Fruit fly (Drosophila melanogaster) whole organism, embryonic: ENCODE data around the gene CG7065.

Experiments
- B-H1 ChIP-seq: fragments of 200-800 bp; sonication (Bioruptor generic); IDR thresholded peaks from 3 replicates; pipeline ENCODE4 v1.3.6; 2022; ENCODE audit warnings: missing biosample characterization, missing genetic modification characterization
- Blimp-1 ChIP-seq: fragments of 200-800 bp; sonication (Bioruptor generic); optimal IDR thresholded peaks from 3 replicates; lab custom pipeline; 2018; ENCODE audit warnings: missing biosample characterization, missing genetic modification characterization, mild to moderate bottlenecking, moderate library complexity, missing genetic modification reagents
- CG11093 ChIP-seq: fragments of 200-800 bp; sonication (Bioruptor generic); IDR thresholded peaks from 3 replicates; pipeline ENCODE4 v1.3.6; 2022; ENCODE audit warnings: missing biosample characterization, missing genetic modification characterization
- CG12219 ChIP-seq: fragments of 200-800 bp; sonication (Bioruptor generic); optimal IDR thresholded peaks from 3 replicates; lab custom pipeline; 2018; ENCODE audit warnings: missing biosample characterization, mild to moderate bottlenecking, missing genetic modification characterization
- CG12942 ChIP-seq: fragments of 200-800 bp; sonication (Bioruptor generic); optimal IDR thresholded peaks from 3 replicates; lab custom pipeline; 2016; ENCODE audit warnings: missing biosample characterization, missing genetic modification characterization
- CG14860 ChIP-seq: fragments of 200-800 bp; sonication (Bioruptor generic); IDR thresholded peaks from 3 replicates; pipeline ENCODE4 v1.3.6; 2022; ENCODE audit warnings: missing biosample characterization, missing genetic modification characterization; ENCODE audit not compliant: partially characterized antibody
- CG31224 ChIP-seq: fragments of 200-800 bp; sonication (Bioruptor generic); IDR thresholded peaks from 2 replicates; pipeline ENCODE4 v1.3.6; 2022; ENCODE audit warnings: missing biosample characterization, missing genetic modification characterization
- CG3726 ChIP-seq: fragments of 200-800 bp; sonication (Bioruptor generic); IDR thresholded peaks from 3 replicates; pipeline ENCODE4, ENCODE4 v1.3.6; 2022; ENCODE audit warnings: missing biosample characterization, missing genetic modification characterization
- CG43689 ChIP-seq: fragments of 200-800 bp; sonication (Bioruptor generic); IDR thresholded peaks from 2 replicates; pipeline ENCODE4 v1.3.6; 2022; ENCODE audit warnings: missing biosample characterization, missing genetic modification characterization
- CG4424 ChIP-seq: fragments of 200-800 bp; sonication (Bioruptor generic); optimal IDR thresholded peaks from 3 replicates; lab custom pipeline; 2016; ENCODE audit warnings: missing biosample characterization, missing genetic modification characterization
- CG6272 ChIP-seq: fragments of 200-800 bp; sonication (Bioruptor generic); IDR thresholded peaks from 2 replicates; pipeline ENCODE4 v1.3.6; 2022; ENCODE audit warnings: missing biosample characterization, missing genetic modification characterization
- CG7357 ChIP-seq: fragments of 200-800 bp; sonication (Bioruptor generic); IDR thresholded peaks from 3 replicates; pipeline ENCODE4 v1.3.6; 2022; ENCODE audit warnings: missing biosample characterization, missing genetic modification characterization
- CG8290 ChIP-seq, 3 experiments: fragments of 200-800 bp; sonication (Bioruptor generic); optimal IDR thresholded peaks; 2 replicates each; lab custom pipeline; 2016 to 2019; ENCODE audit warnings: missing biosample characterization in 3 of 3, missing genetic modification characterization in 3 of 3, mild to moderate bottlenecking in 2 of 3, moderate library complexity in 1 of 3
- CG9932 ChIP-seq: fragments of 200-800 bp; sonication (Bioruptor generic); IDR thresholded peaks from 2 replicates; pipeline ENCODE4 v1.3.6; 2022; ENCODE audit warnings: missing biosample characterization, missing genetic modification characterization
- D19B ChIP-seq: fragments of 200-800 bp; sonication (Bioruptor generic); optimal IDR thresholded peaks from 2 replicates; lab custom pipeline; 2017; ENCODE audit warnings: missing biosample characterization, mild to moderate bottlenecking, missing genetic modification characterization
- Dbx ChIP-seq: fragments of 200-800 bp; sonication (Bioruptor generic); IDR thresholded peaks from 3 replicates; pipeline ENCODE4 v1.3.6; 2022; ENCODE audit warnings: missing biosample characterization, missing genetic modification characterization
- HHEX ChIP-seq: fragments of 200-800 bp; sonication (Bioruptor generic); optimal IDR thresholded peaks from 3 replicates; lab custom pipeline; 2017; ENCODE audit warnings: missing biosample characterization, mild to moderate bottlenecking, missing genetic modification characterization, missing genetic modification reagents
- HmgZ ChIP-seq: fragments of 200-800 bp; sonication (Bioruptor generic); optimal IDR thresholded peaks from 2 replicates; lab custom pipeline; 2018; ENCODE audit warnings: missing biosample characterization, mild to moderate bottlenecking, missing genetic modification characterization
- Hmx ChIP-seq: fragments of 200-800 bp; sonication (Bioruptor generic); optimal IDR thresholded peaks from 2 replicates; lab custom pipeline; 2016; ENCODE audit warnings: missing biosample characterization, missing genetic modification characterization
- Hr3 ChIP-seq: fragments of 200-800 bp; sonication (Bioruptor generic); optimal IDR thresholded peaks from 3 replicates; lab custom pipeline; 2016; ENCODE audit warnings: missing biosample characterization, missing genetic modification characterization
- MBD-R2 ChIP-seq: fragments of 200-800 bp; sonication (Bioruptor generic); IDR thresholded peaks from 2 replicates; pipeline ENCODE4 v1.3.6; 2022; ENCODE audit warnings: missing biosample characterization, missing genetic modification characterization
- Scr ChIP-seq: fragments of 200-800 bp; sonication (Bioruptor generic); IDR thresholded peaks from 2 replicates; pipeline ENCODE4 v1.3.6; 2022; ENCODE audit warnings: missing biosample characterization, missing genetic modification characterization; ENCODE audit not compliant: partially characterized antibody
- Six4 ChIP-seq: fragments of 200-800 bp; sonication (Bioruptor generic); optimal IDR thresholded peaks from 2 replicates; lab custom pipeline; 2016; ENCODE audit warnings: missing biosample characterization, missing genetic modification characterization
- Taf1 ChIP-seq: fragments of 200-800 bp; sonication (Bioruptor generic); IDR thresholded peaks from 2 replicates; pipeline ENCODE4 v1.3.6; 2022; ENCODE audit warnings: missing biosample characterization, missing genetic modification characterization
- al ChIP-seq: fragments of 200-800 bp; sonication (Bioruptor generic); IDR thresholded peaks from 2 replicates; pipeline ENCODE4 v1.3.6; 2022; ENCODE audit warnings: missing biosample characterization, missing genetic modification characterization
- ap ChIP-seq: fragments of 200-800 bp; sonication (Bioruptor generic); IDR thresholded peaks from 2 replicates; pipeline ENCODE4 v1.3.6; 2022; ENCODE audit warnings: missing biosample characterization, missing genetic modification characterization
- ash1 ChIP-seq: fragments of 200-800 bp; sonication (Bioruptor generic); optimal IDR thresholded peaks from 2 replicates; lab custom pipeline; 2018; ENCODE audit warnings: missing biosample characterization, mild to moderate bottlenecking, missing genetic modification characterization
- ato ChIP-seq: fragments of 200-800 bp; sonication (Bioruptor generic); IDR thresholded peaks from 2 replicates; pipeline ENCODE4 v1.3.6; 2022; ENCODE audit warnings: missing biosample characterization, missing genetic modification characterization; ENCODE audit not compliant: partially characterized antibody
- bcd ChIP-seq: fragments of 200-800 bp; sonication (Bioruptor generic); optimal IDR thresholded peaks from 2 replicates; lab custom pipeline; 2017; ENCODE audit warnings: missing biosample characterization, mild to moderate bottlenecking, missing genetic modification characterization
- bsh ChIP-seq, 2 experiments: fragments of 200-800 bp; sonication (Bioruptor generic); optimal IDR thresholded peaks; 2 replicates each; lab custom pipeline; 2017 to 2018; ENCODE audit warnings: mild to moderate bottlenecking in 2 of 2, missing biosample characterization in 2 of 2, missing genetic modification characterization in 2 of 2, moderate library complexity in 1 of 2
- cg ChIP-seq: fragments of 200-800 bp; sonication (Bioruptor generic); optimal IDR thresholded peaks from 3 replicates; lab custom pipeline; 2019; ENCODE audit warnings: missing biosample characterization, mild to moderate bottlenecking, missing genetic modification characterization, moderate library complexity
- dan ChIP-seq: fragments of 200-800 bp; sonication (Bioruptor generic); IDR thresholded peaks from 2 replicates; pipeline ENCODE4 v1.3.6; 2022; ENCODE audit warnings: missing biosample characterization, missing genetic modification characterization
- disco-r ChIP-seq: fragments of 200-800 bp; sonication (Bioruptor generic); optimal IDR thresholded peaks from 2 replicates; lab custom pipeline; 2016; ENCODE audit warnings: missing biosample characterization, missing genetic modification characterization
- en ChIP-seq: fragments of 200-800 bp; sonication (Bioruptor generic); optimal IDR thresholded peaks from 2 replicates; lab custom pipeline; 2016; ENCODE audit warnings: missing biosample characterization, missing genetic modification characterization
- esg ChIP-seq: fragments of 200-800 bp; sonication (Bioruptor generic); conservative IDR thresholded peaks from 2 replicates; pipeline ENCODE4 v1.3.6; 2022; ENCODE audit warnings: missing biosample characterization, missing genetic modification characterization
- fd96Cb ChIP-seq: fragments of 200-800 bp; sonication (Bioruptor generic); optimal IDR thresholded peaks from 2 replicates; lab custom pipeline; 2018; ENCODE audit warnings: missing biosample characterization, mild to moderate bottlenecking, missing genetic modification characterization, moderate library complexity
- ftz-f1 ChIP-seq: fragments of 200-800 bp; sonication (Bioruptor generic); optimal IDR thresholded peaks from 2 replicates; lab custom pipeline; 2016; ENCODE audit warnings: missing biosample characterization, missing genetic modification characterization
- fu2 ChIP-seq: fragments of 200-800 bp; sonication (Bioruptor generic); optimal IDR thresholded peaks from 2 replicates; lab custom pipeline; 2016; ENCODE audit warnings: missing biosample characterization, missing genetic modification characterization
- lilli ChIP-seq: fragments of 200-800 bp; sonication (Bioruptor generic); optimal IDR thresholded peaks from 3 replicates; lab custom pipeline; 2016; ENCODE audit warnings: missing biosample characterization, missing genetic modification characterization
- lmd ChIP-seq: fragments of 200-800 bp; sonication (Bioruptor generic); IDR thresholded peaks from 2 replicates; pipeline ENCODE4 v1.3.6; 2022; ENCODE audit warnings: missing biosample characterization, missing genetic modification characterization
- pan ChIP-seq, 4 experiments: fragments of >200 bp in 3 of 4; fragments of 200-800 bp in 1 of 4; sonication (Bioruptor generic) in 1 of 4; optimal IDR thresholded peaks in 3 of 4; IDR thresholded peaks in 1 of 4; 2 replicates each; pipeline versions ENCODE4 v1.3.6 to Lab custom; 2017 to 2022; ENCODE audit warnings: missing biosample characterization in 2 of 4, missing genetic modification characterization in 2 of 4, mixed read lengths in 1 of 4
- peb ChIP-seq: fragments of 200-800 bp; sonication (Bioruptor generic); IDR thresholded peaks from 2 replicates; pipeline ENCODE4 v1.3.6; 2022; ENCODE audit warnings: missing biosample characterization, missing genetic modification characterization
- pfk ChIP-seq: fragments of 200-800 bp; sonication (Bioruptor generic); optimal IDR thresholded peaks from 2 replicates; lab custom pipeline; 2018; ENCODE audit warnings: missing biosample characterization, mild to moderate bottlenecking, missing genetic modification characterization, moderate library complexity
- pho ChIP-seq: fragments of 200-800 bp; sonication (Bioruptor generic); optimal IDR thresholded peaks from 2 replicates; lab custom pipeline; 2016; ENCODE audit warnings: missing biosample characterization, missing genetic modification characterization
- prd ChIP-seq, 3 experiments: fragments of >200 bp in 2 of 3; fragments of 200-800 bp in 1 of 3; sonication (Bioruptor generic) in 1 of 3; optimal IDR thresholded peaks in 2 of 3; IDR thresholded peaks in 1 of 3; 2 replicates in 2 of 3; 3 replicates in 1 of 3; pipeline versions ENCODE4 v1.3.6 to Lab custom; 2017 to 2022; ENCODE audit warnings: missing biosample characterization in 1 of 3, missing genetic modification characterization in 1 of 3
- pzg ChIP-seq: fragments of 200-800 bp; sonication (Bioruptor generic); optimal IDR thresholded peaks from 3 replicates; lab custom pipeline; 2018; ENCODE audit warnings: missing biosample characterization, mild to moderate bottlenecking, missing genetic modification characterization, moderate library complexity
- tgo ChIP-seq: fragments of 200-800 bp; sonication (Bioruptor generic); IDR thresholded peaks from 3 replicates; pipeline ENCODE4 v1.3.6; 2022; ENCODE audit warnings: missing biosample characterization, missing genetic modification characterization
- tin ChIP-seq: fragments of 200-800 bp; sonication (Bioruptor generic); optimal IDR thresholded peaks from 3 replicates; lab custom pipeline; 2016; ENCODE audit warnings: missing biosample characterization, missing genetic modification characterization
- vnd ChIP-seq: fragments of 200-800 bp; sonication (Bioruptor generic); IDR thresholded peaks from 3 replicates; pipeline ENCODE4 v1.3.6; 2022; ENCODE audit warnings: missing biosample characterization, missing genetic modification characterization; ENCODE audit not compliant: partially characterized antibody
- yki ChIP-seq: fragments of >200 bp; optimal IDR thresholded peaks from 3 replicates; lab custom pipeline; 2018

CG7065 gene

dm6 chrX:9106775-9107283, 35.5 kb upstream of the CG7065 start, which contains the start of gene Arfrp1 (continued):
- TF ChIP-seq pan (optimal IDR thresholded peaks at IDR 0.05; lab: Kevin White, UChicago) (no peak), pan (GFP tag; optimal IDR thresholded peaks at IDR 0.05 in 1 of 2, IDR thresholded peaks at IDR 0.05 in 1 of 2) (no peak), ato (GFP tag; lab: Robert Waterston, UW) (peak; percentile 55; the same call in 1 of the 2 replicates), CG14860 (GFP tag; lab: Robert Waterston, UW) (peak; percentile 77), CG31224 (no peak), tgo (no peak), en (GFP tag; lab: Kevin White, UChicago) (no peak), pzg (GFP tag; lab: Kevin White, UChicago) (peak; percentile 27), HHEX (GFP tag; lab: Kevin White, UChicago) (no peak), esg (0 out of 2 replicates have a peak, but pooled peaks have one; percentile 18), tin (GFP tag; lab: Kevin White, UChicago) (no peak), ash1 (GFP tag; lab: Kevin White, UChicago) (no peak), fu2 (GFP tag; lab: Kevin White, UChicago) (no peak), B-H1 (GFP tag; lab: Robert Waterston, UW) (no peak; the same call in 2 of the 3 replicates), CG43689 (no peak), Scr (GFP tag; lab: Robert Waterston, UW) (peak; percentile 88), CG11093 (GFP tag; lab: Robert Waterston, UW) (no peak), Taf1 (no peak), pfk (GFP tag; lab: Kevin White, UChicago) (no peak), disco-r (GFP tag; lab: Kevin White, UChicago) (peak; percentile 11), bcd (GFP tag; lab: Kevin White, UChicago) (no peak), lilli (GFP tag; lab: Kevin White, UChicago) (no peak), Six4 (GFP tag; lab: Kevin White, UChicago) (no peak), HmgZ (tag; lab: Kevin White, UChicago) (peak; percentile 18), CG4424 (GFP tag; lab: Kevin White, UChicago) (peak; percentile 6), fd96Cb (tag; lab: Kevin White, UChicago) (no peak), vnd (peak; percentile 71), Blimp-1 (GFP tag; lab: Kevin White, UChicago) (no peak), CG7357 (GFP tag; lab: Robert Waterston, UW) (no peak), CG9932 (GFP tag; lab: Robert Waterston, UW) (peak; percentile 59), ftz-f1 (GFP tag; lab: Kevin White, UChicago) (no peak), bsh (GFP tag; optimal IDR thresholded peaks at IDR 0.05; lab: Kevin White, UChicago) (peak in 1 of 2 experiments; percentile 5), CG8290 (GFP tag; optimal IDR thresholded peaks at IDR 0.05; lab: Kevin White, UChicago) (peak; percentile 66), CG8290 (tag; optimal IDR thresholded peaks at IDR 0.05; lab: Kevin White, UChicago) (peak in 1 of 2 experiments; percentile 39), MBD-R2 (GFP tag; lab: Robert Waterston, UW) (peak; percentile 51), CG6272 (no peak), Hmx (GFP tag; lab: Kevin White, UChicago) (peak; percentile 18), CG3726 (GFP tag; lab: Robert Waterston, UW) (no peak), Dbx (GFP tag; lab: Robert Waterston, UW) (0 out of 3 replicates have a peak, but pooled peaks have one; percentile 5), ap (GFP tag; lab: Robert Waterston, UW) (no peak), prd (optimal IDR thresholded peaks at IDR 0.05; lab: Kevin White, UChicago) (no peak), prd (GFP tag; IDR thresholded peaks at IDR 0.05; lab: Robert Waterston, UW) (peak; percentile 41; the same call in 1 of the 3 replicates), D19B (GFP tag; lab: Kevin White, UChicago) (no peak), peb (GFP tag; lab: Robert Waterston, UW) (no peak), Hr3 (GFP tag; lab: Kevin White, UChicago) (peak; percentile 32), cg (GFP tag; lab: Kevin White, UChicago) (no peak), yki (no peak), al (GFP tag; lab: Robert Waterston, UW) (peak; percentile 49; the same call in 1 of the 2 replicates), pho (no peak), lmd (no peak), CG12219 (GFP tag; lab: Kevin White, UChicago) (no peak), CG12942 (GFP tag; lab: Kevin White, UChicago) (no peak), dan (GFP tag; lab: Robert Waterston, UW) (no peak)
